Worm (Caenorhabditis elegans) whole organism, mixed stage, embryonic: ENCODE data around the gene cra-1.
A peak's percentile ranks its signal among the peaks of the same experiment; 100 is the strongest.

Experiments used
- M03D4.4 ChIP-seq: sonication (generic microtip); optimal IDR thresholded peaks from 2 replicates; lab custom pipeline; 2017; ENCODE audit warnings: mild to moderate bottlenecking, missing genetic modification characterization, missing compliant biosample characterization
- blmp-1 ChIP-seq: fragments of 150-350 bp; optimal IDR thresholded peaks from 2 replicates; lab custom pipeline; 2014; ENCODE audit warnings: missing biosample characterization, missing genetic modification characterization
- ceh-39 ChIP-seq: fragments of 150-350 bp; optimal IDR thresholded peaks from 2 replicates; lab custom pipeline; 2014; ENCODE audit warnings: missing biosample characterization, missing genetic modification characterization
- ceh-43 ChIP-seq: fragments of 200-800 bp; sonication (Bioruptor generic); optimal IDR thresholded peaks from 2 replicates; lab custom pipeline; 2018; ENCODE audit warnings: mild to moderate bottlenecking, missing genetic modification characterization, moderate library complexity, missing compliant biosample characterization
- ces-1 ChIP-seq: fragments of 150-350 bp; optimal IDR thresholded peaks from 2 replicates; lab custom pipeline; 2014; ENCODE audit warnings: missing biosample characterization, missing genetic modification reagents, missing genetic modification characterization
- cnd-1 ChIP-seq: fragments of 200-800 bp; sonication (Bioruptor generic); optimal IDR thresholded peaks from 2 replicates; lab custom pipeline; 2018; ENCODE audit warnings: mild to moderate bottlenecking, missing genetic modification characterization, missing compliant biosample characterization
- drap-1 ChIP-seq: fragments of 200-800 bp; sonication (Bioruptor generic); optimal IDR thresholded peaks from 3 replicates; lab custom pipeline; 2018; ENCODE audit warnings: mild to moderate bottlenecking, missing genetic modification characterization, missing compliant biosample characterization
- ham-2 ChIP-seq: fragments of 200-800 bp; sonication (Bioruptor generic); optimal IDR thresholded peaks from 2 replicates; lab custom pipeline; 2018; ENCODE audit warnings: mild to moderate bottlenecking, missing genetic modification characterization, missing compliant biosample characterization
- hlh-1 ChIP-seq: fragments of 150-350 bp; optimal IDR thresholded peaks from 2 replicates; lab custom pipeline; 2014; ENCODE audit warnings: missing biosample characterization, missing genetic modification reagents, missing genetic modification characterization
- lin-13 ChIP-seq: fragments of 150-350 bp; optimal IDR thresholded peaks from 2 replicates; lab custom pipeline; 2014; ENCODE audit warnings: missing biosample characterization, missing genetic modification characterization
- lin-32 ChIP-seq: fragments of 200-800 bp; sonication (Bioruptor generic); optimal IDR thresholded peaks from 2 replicates; lab custom pipeline; 2018; ENCODE audit warnings: mild to moderate bottlenecking, missing genetic modification characterization, missing compliant biosample characterization
- mab-5 ChIP-seq: fragments of 150-350 bp; optimal IDR thresholded peaks from 2 replicates; lab custom pipeline; 2014; ENCODE audit warnings: missing biosample characterization, missing genetic modification characterization
- mep-1 ChIP-seq: fragments of 150-350 bp; optimal IDR thresholded peaks from 2 replicates; lab custom pipeline; 2017; ENCODE audit warnings: missing biosample characterization, missing genetic modification reagents, missing genetic modification characterization, inconsistent platforms
- mls-2 ChIP-seq: sonication (generic microtip); optimal IDR thresholded peaks from 2 replicates; lab custom pipeline; 2016; ENCODE audit warnings: mild to moderate bottlenecking, missing genetic modification characterization, moderate library complexity, missing compliant biosample characterization
- nhr-12 ChIP-seq: fragments of 150-350 bp; optimal IDR thresholded peaks from 2 replicates; lab custom pipeline; 2014; ENCODE audit warnings: missing biosample characterization, missing genetic modification characterization
- nhr-2 ChIP-seq: fragments of 150-350 bp; optimal IDR thresholded peaks from 2 replicates; lab custom pipeline; 2014; ENCODE audit warnings: missing biosample characterization, missing genetic modification characterization
- nhr-237 ChIP-seq: fragments of 150-350 bp; optimal IDR thresholded peaks from 2 replicates; lab custom pipeline; 2014; ENCODE audit warnings: missing biosample characterization, missing genetic modification characterization
- nhr-76 ChIP-seq: sonication (generic microtip); optimal IDR thresholded peaks from 2 replicates; lab custom pipeline; 2017; ENCODE audit warnings: missing biosample characterization, missing genetic modification characterization
- pha-4 ChIP-seq: fragments of 150-350 bp; optimal IDR thresholded peaks from 2 replicates; lab custom pipeline; 2018; ENCODE audit warnings: missing biosample characterization, missing genetic modification reagents, missing genetic modification characterization
- sem-2 ChIP-seq: fragments of 200-800 bp; sonication (Bioruptor generic); optimal IDR thresholded peaks from 2 replicates; lab custom pipeline; 2018; ENCODE audit warnings: mild to moderate bottlenecking, missing genetic modification characterization, missing compliant biosample characterization
- snpc-4 ChIP-seq: fragments of 150-350 bp; optimal IDR thresholded peaks from 2 replicates; lab custom pipeline; 2014; ENCODE audit warnings: missing biosample characterization, missing genetic modification characterization
- sptf-1 ChIP-seq: sonication (generic microtip); optimal IDR thresholded peaks from 2 replicates; lab custom pipeline; 2017; ENCODE audit warnings: mild to moderate bottlenecking, missing genetic modification characterization, moderate library complexity, missing compliant biosample characterization
- unc-120 ChIP-seq: sonication (generic microtip); optimal IDR thresholded peaks from 2 replicates; lab custom pipeline; 2017; ENCODE audit warnings: missing genetic modification characterization, missing compliant biosample characterization; ENCODE audit not compliant: poor library complexity, severe bottlenecking
- unc-39 ChIP-seq: fragments of 150-350 bp; optimal IDR thresholded peaks from 2 replicates; lab custom pipeline; 2014; ENCODE audit warnings: missing biosample characterization, missing genetic modification characterization
- unc-62 ChIP-seq: fragments of 150-350 bp; optimal IDR thresholded peaks from 2 replicates; lab custom pipeline; 2014; ENCODE audit warnings: missing biosample characterization, missing genetic modification reagents, missing genetic modification characterization
- ztf-11 ChIP-seq: fragments of 150-350 bp; optimal IDR thresholded peaks from 2 replicates; lab custom pipeline; 2014; ENCODE audit warnings: missing biosample characterization, missing genetic modification characterization

cra-1 gene

DNA sequence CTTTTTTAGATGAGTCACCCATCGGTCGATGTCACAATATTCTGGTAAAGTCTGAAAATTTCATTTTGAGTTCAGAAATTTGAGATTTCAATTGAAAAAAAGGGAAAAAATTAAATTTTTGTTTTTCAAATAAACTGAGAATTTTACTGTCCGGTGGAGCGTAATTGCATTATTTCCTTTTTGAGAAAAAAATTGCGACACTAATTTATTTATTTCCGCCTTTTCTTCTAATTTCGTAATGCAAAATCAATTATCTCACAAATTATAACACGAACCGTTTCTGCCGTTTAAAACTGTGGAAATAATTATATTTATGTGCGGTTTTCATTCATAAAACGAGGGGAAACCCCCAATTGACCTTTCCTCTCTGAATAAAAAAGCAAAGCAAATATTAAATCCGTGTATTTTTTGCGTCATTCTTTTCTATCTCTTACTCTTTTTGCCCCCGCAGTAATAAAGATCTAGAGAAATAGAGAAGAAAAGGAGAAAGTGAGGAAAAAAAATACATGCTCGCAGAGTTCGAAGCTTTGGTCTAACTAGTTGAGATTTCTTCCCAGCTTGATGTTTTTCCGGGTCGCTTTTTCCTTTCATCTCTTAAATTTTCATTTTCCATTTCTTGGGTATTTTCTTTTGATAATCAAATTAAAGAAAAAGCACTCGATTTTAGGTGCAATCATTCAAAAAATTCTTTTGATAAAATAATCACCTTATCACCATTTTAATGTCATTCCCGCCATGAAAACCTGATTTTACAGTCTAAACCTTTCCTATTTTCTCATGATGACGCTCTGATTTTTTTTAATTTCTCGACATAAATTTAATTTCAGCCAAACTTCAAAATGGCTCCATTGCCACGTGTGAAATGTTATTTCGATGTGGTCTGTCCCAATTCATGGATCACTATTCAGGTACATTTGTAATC is 34.1 kb upstream of the cra-1 start, which contains the start of the genes brc-2 and T07E3.3:
Gene brc-2, minus strand, starts transcription at position 51 of the 922 bp plus-strand sequence.
Gene T07E3.3, plus strand, starts transcription at position 822 of the 922 bp plus-strand sequence.
- no peak for TF ChIP-seq nhr-237 (tag; lab: Kevin White, UChicago)
- peak; percentile 86 for TF ChIP-seq ces-1 (GFP tag; lab: Kevin White, UChicago)
- peak; percentile 41 for TF ChIP-seq ceh-43 (GFP tag; lab: Kevin White, UChicago)

ce11 chrIII:6900609-6901008 is 31.3 kb upstream of the cra-1 start:
- TF ChIP-seq nhr-76 (tag; lab: Kevin White, UChicago) (no peak), unc-120 (tag; lab: Kevin White, UChicago) (no peak), ceh-43 (GFP tag; lab: Kevin White, UChicago) (no peak), ham-2 (no peak), M03D4.4 (tag; lab: Kevin White, UChicago) (no peak), mls-2 (tag; lab: Kevin White, UChicago) (no peak), ceh-39 (tag; lab: Kevin White, UChicago) (no peak), ces-1 (GFP tag; lab: Kevin White, UChicago) (no peak), lin-13 (tag; lab: Kevin White, UChicago) (no peak), hlh-1 (tag; lab: Kevin White, UChicago) (no peak), cnd-1 (tag; lab: Kevin White, UChicago) (no peak), mep-1 (no peak)

ce11 chrIII:6898518-6898917 is 29.3 kb upstream of the cra-1 start:
- peak; percentile 28 for TF ChIP-seq hlh-1 (tag; lab: Kevin White, UChicago)
- TF ChIP-seq unc-39 = no peak
- TF ChIP-seq unc-120 (tag; lab: Kevin White, UChicago) = peak; percentile 60

- no peak for TF ChIP-seq ztf-11
- TF ChIP-seq lin-32 (GFP tag; lab: Kevin White, UChicago) = no peak
- peak; percentile 61 for TF ChIP-seq ces-1 (GFP tag; lab: Kevin White, UChicago)
- TF ChIP-seq pha-4 (tag; lab: Kevin White, UChicago) = no peak
- TF ChIP-seq hlh-1 (tag; lab: Kevin White, UChicago) = peak; percentile 18
- TF ChIP-seq unc-62 (GFP tag; lab: Kevin White, UChicago) = peak; percentile 73
- no peak for TF ChIP-seq blmp-1 (tag; lab: Kevin White, UChicago)
Observed at ce11 chrIII:6897587-6898064, 28.4 kb upstream of the cra-1 start, which contains the start of gene T07E3.4. Gene T07E3.4, plus strand, starts transcription at chrIII:6898014.

DNA sequence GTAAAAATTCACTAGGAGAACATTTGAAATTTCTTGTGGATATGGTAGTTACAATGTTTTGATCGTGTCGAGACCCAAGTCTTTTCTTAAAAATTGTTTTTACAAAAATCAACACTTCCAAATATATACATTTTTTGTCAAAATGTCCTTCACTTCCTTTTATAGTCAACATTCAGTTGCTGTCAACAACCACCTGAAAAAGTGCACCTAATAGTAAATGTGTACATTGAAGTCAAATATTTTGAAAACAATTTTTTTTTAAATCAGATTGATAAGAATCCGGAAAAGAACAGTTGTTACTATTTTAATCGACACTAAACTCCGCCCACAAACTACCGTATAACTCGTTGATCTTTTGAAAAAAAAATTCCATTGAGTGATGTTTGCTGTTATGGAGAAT is 26.4 kb upstream of the cra-1 start:
- no peak for TF ChIP-seq ztf-11
- no peak for TF ChIP-seq drap-1 (GFP tag; lab: Kevin White, UChicago)
- no peak for TF ChIP-seq lin-32 (GFP tag; lab: Kevin White, UChicago)

DNA sequence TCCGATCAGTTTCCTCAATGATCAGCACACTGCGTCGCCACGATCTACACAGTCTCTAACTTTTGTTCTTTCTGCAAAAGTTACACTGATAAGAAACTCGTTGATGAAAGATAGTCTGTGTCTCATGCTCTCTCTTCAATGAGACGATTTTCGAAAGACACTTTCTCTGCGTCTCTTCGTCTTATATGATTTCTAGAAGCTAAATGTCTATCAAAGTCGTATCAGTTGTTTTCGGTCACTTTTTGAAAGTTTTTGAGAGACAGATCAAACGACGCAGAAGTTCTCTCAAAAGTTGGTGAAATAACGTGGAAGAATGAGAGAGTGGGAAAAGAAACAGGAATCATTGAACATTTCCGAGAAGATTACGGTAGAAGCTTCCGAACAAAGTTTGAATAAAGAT is 25.9 kb upstream of the cra-1 start:
- TF ChIP-seq sem-2 = no peak
- TF ChIP-seq mep-1 = peak; percentile 15
- TF ChIP-seq unc-62 (GFP tag; lab: Kevin White, UChicago) = peak; percentile 68
- no peak for TF ChIP-seq pha-4 (tag; lab: Kevin White, UChicago)
- peak; percentile 36 for TF ChIP-seq hlh-1 (tag; lab: Kevin White, UChicago)

ce11 chrIII:6891560-6891959 is 22.3 kb upstream of the cra-1 start, which contains the start of gene K04C2.5:
Gene K04C2.5, minus strand, starts transcription at chrIII:6891660.
- TF ChIP-seq unc-120 (tag; lab: Kevin White, UChicago) = no peak
- TF ChIP-seq nhr-237 (tag; lab: Kevin White, UChicago) = no peak
- no peak for TF ChIP-seq mep-1
- no peak for TF ChIP-seq nhr-12 (tag; lab: Kevin White, UChicago)
- TF ChIP-seq snpc-4 (tag; lab: Kevin White, UChicago) = no peak
- no peak for TF ChIP-seq nhr-2 (tag; lab: Kevin White, UChicago)
- no peak for TF ChIP-seq mab-5 (tag; lab: Kevin White, UChicago)
- no peak for TF ChIP-seq ces-1 (GFP tag; lab: Kevin White, UChicago)
- no peak for TF ChIP-seq sptf-1 (tag; lab: Kevin White, UChicago)
- TF ChIP-seq, all 35 proteins: peak for 0
